Worm (Caenorhabditis elegans) whole organism, early embryonic: ENCODE measurements around the gene T24E12.2.

ENCODE experiments used
- B0310.2 ChIP-seq: sonication (generic microtip); optimal IDR thresholded peaks from 2 replicates; lab custom pipeline; 2016; ENCODE audit warnings: mild to moderate bottlenecking, missing genetic modification characterization, missing compliant biosample characterization
- F13C5.2 ChIP-seq: sonication (generic microtip); optimal IDR thresholded peaks from 2 replicates; lab custom pipeline; 2017; ENCODE audit warnings: mild to moderate bottlenecking, missing genetic modification characterization, inconsistent platforms, missing compliant biosample characterization
- aly-1 ChIP-seq: sonication (generic microtip); optimal IDR thresholded peaks from 2 replicates; lab custom pipeline; 2016; ENCODE audit warnings: missing genetic modification characterization, missing compliant biosample characterization
- ama-1 ChIP-seq: fragments of 150-350 bp; optimal IDR thresholded peaks from 2 replicates; lab custom pipeline; 2014
- ceh-13 ChIP-seq: fragments of 200-800 bp; sonication (Bioruptor generic); optimal IDR thresholded peaks from 2 replicates; lab custom pipeline; 2018; ENCODE audit warnings: mild to moderate bottlenecking, missing genetic modification characterization, missing compliant biosample characterization
- ceh-36 ChIP-seq: sonication (generic microtip); optimal IDR thresholded peaks from 2 replicates; lab custom pipeline; 2016; ENCODE audit warnings: missing genetic modification characterization, inconsistent platforms, missing compliant biosample characterization
- ets-7 ChIP-seq: sonication (generic microtip); optimal IDR thresholded peaks from 2 replicates; lab custom pipeline; 2016; ENCODE audit warnings: missing genotype, missing genetic modification characterization, missing compliant biosample characterization
- flt-1 ChIP-seq: fragments of 200-800 bp; sonication (Bioruptor generic); IDR thresholded peaks from 2 replicates; pipeline ENCODE4 v1.3.6; 2022; ENCODE audit warnings: missing genetic modification characterization, missing compliant biosample characterization
- hmbx-1 ChIP-seq: sonication (generic microtip); optimal IDR thresholded peaks from 2 replicates; lab custom pipeline; 2016; ENCODE audit warnings: mild to moderate bottlenecking, missing genetic modification characterization, missing compliant biosample characterization
- hmg-4 ChIP-seq: fragments of 200-800 bp; sonication (Bioruptor generic); optimal IDR thresholded peaks from 2 replicates; lab custom pipeline; 2018; ENCODE audit warnings: mild to moderate bottlenecking, missing genetic modification characterization, missing compliant biosample characterization
- hnd-1 ChIP-seq: sonication (generic microtip); optimal IDR thresholded peaks from 2 replicates; lab custom pipeline; 2016; ENCODE audit warnings: missing genetic modification characterization, missing compliant biosample characterization
- pes-1 ChIP-seq: fragments of 200-800 bp; sonication (Bioruptor generic); IDR thresholded peaks from 2 replicates; pipeline ENCODE4 v1.3.6; 2022; ENCODE audit warnings: missing genetic modification reagents, missing genetic modification characterization, missing compliant biosample characterization
- scrt-1 ChIP-seq: fragments of 200-800 bp; sonication (Bioruptor generic); IDR thresholded peaks from 2 replicates; pipeline ENCODE4 v1.3.6; 2022; ENCODE audit warnings: missing genetic modification characterization, missing compliant biosample characterization
- sea-1 ChIP-seq: fragments of 200-800 bp; sonication (Bioruptor generic); conservative IDR thresholded peaks from 2 replicates; pipeline ENCODE4 v1.3.6; 2022; ENCODE audit warnings: missing genetic modification characterization, missing compliant biosample characterization
- tbx-11 ChIP-seq: fragments of 200-800 bp; sonication (Bioruptor generic); IDR thresholded peaks from 2 replicates; pipeline ENCODE4 v1.3.6; 2022; ENCODE audit warnings: missing genetic modification characterization, missing compliant biosample characterization
- tbx-37 ChIP-seq: fragments of 200-800 bp; sonication (Bioruptor generic); conservative IDR thresholded peaks from 2 replicates; pipeline ENCODE4 v1.3.6; 2022; ENCODE audit warnings: missing genetic modification reagents, missing genetic modification characterization, missing compliant biosample characterization
- tra-4 ChIP-seq: sonication (generic microtip); optimal IDR thresholded peaks from 2 replicates; lab custom pipeline; 2017; ENCODE audit warnings: missing genetic modification characterization, missing compliant biosample characterization

The T24E12.2 gene

ce11 chrII:3773130-3773529 is 9.6 kb upstream of the T24E12.2 start, which contains the start of gene T24E12.10:
T24E12.10 (minus strand) TSS chrII:3773230.
- TF ChIP-seq B0310.2 (no peak), tra-4 (tag; lab: Kevin White, UChicago) (no peak), flt-1 (GFP tag; lab: Robert Waterston, UW) (no peak), ets-7 (tag; lab: Kevin White, UChicago) (no peak), scrt-1 (GFP tag; lab: Robert Waterston, UW) (no peak), hmbx-1 (tag; lab: Kevin White, UChicago) (no peak), F13C5.2 (tag; lab: Kevin White, UChicago) (no peak), ceh-36 (tag; lab: Kevin White, UChicago) (no peak), hmg-4 (no peak), ceh-13 (no peak), hnd-1 (tag; lab: Kevin White, UChicago) (no peak), tbx-11 (no peak), sea-1 (GFP tag; lab: Robert Waterston, UW) (no peak), aly-1 (tag; lab: Kevin White, UChicago) (no peak), tbx-37 (GFP tag; lab: Robert Waterston, UW) (no peak), pes-1 (GFP tag; lab: Robert Waterston, UW) (no peak), ama-1 (lab: Kevin White, UChicago) (no peak)

ce11 chrII:3775719-3776118 is 7.0 kb upstream of the T24E12.2 start, which contains the start of gene T24E12.3:
T24E12.3 (plus strand) TSS chrII:3776019.
- TF ChIP-seq scrt-1 (GFP tag; lab: Robert Waterston, UW): no peak
- no peak for TF ChIP-seq F13C5.2 (tag; lab: Kevin White, UChicago)
- no peak for TF ChIP-seq pes-1 (GFP tag; lab: Robert Waterston, UW)
- no peak for TF ChIP-seq ceh-13
- no peak for TF ChIP-seq hmg-4
- no peak for TF ChIP-seq aly-1 (tag; lab: Kevin White, UChicago)
- no peak for TF ChIP-seq ama-1 (lab: Kevin White, UChicago)
- no peak for TF ChIP-seq B0310.2
- TF ChIP-seq tbx-11: no peak
- no peak for TF ChIP-seq tra-4 (tag; lab: Kevin White, UChicago)
- TF ChIP-seq ets-7 (tag; lab: Kevin White, UChicago): no peak
- no peak for TF ChIP-seq hnd-1 (tag; lab: Kevin White, UChicago)
- no peak for TF ChIP-seq ceh-36 (tag; lab: Kevin White, UChicago)
- no peak for TF ChIP-seq hmbx-1 (tag; lab: Kevin White, UChicago)
- TF ChIP-seq sea-1 (GFP tag; lab: Robert Waterston, UW): no peak
- TF ChIP-seq tbx-37 (GFP tag; lab: Robert Waterston, UW): no peak
- no peak for TF ChIP-seq flt-1 (GFP tag; lab: Robert Waterston, UW)

ce11 chrII:3777802-3778201 is 4.9 kb upstream of the T24E12.2 start:
- TF ChIP-seq tra-4 (tag; lab: Kevin White, UChicago): no peak
- TF ChIP-seq ets-7 (tag; lab: Kevin White, UChicago): no peak
- TF ChIP-seq hnd-1 (tag; lab: Kevin White, UChicago): no peak
- no peak for TF ChIP-seq ceh-36 (tag; lab: Kevin White, UChicago)
- TF ChIP-seq aly-1 (tag; lab: Kevin White, UChicago): no peak
- TF ChIP-seq tbx-11: no peak
- TF ChIP-seq flt-1 (GFP tag; lab: Robert Waterston, UW): no peak
- no peak for TF ChIP-seq pes-1 (GFP tag; lab: Robert Waterston, UW)
- TF ChIP-seq B0310.2: no peak
- TF ChIP-seq hmbx-1 (tag; lab: Kevin White, UChicago): no peak
- no peak for TF ChIP-seq ama-1 (lab: Kevin White, UChicago)
- TF ChIP-seq hmg-4: no peak
- no peak for TF ChIP-seq sea-1 (GFP tag; lab: Robert Waterston, UW)
- no peak for TF ChIP-seq scrt-1 (GFP tag; lab: Robert Waterston, UW)
- TF ChIP-seq tbx-37 (GFP tag; lab: Robert Waterston, UW): no peak
- no peak for TF ChIP-seq F13C5.2 (tag; lab: Kevin White, UChicago)
- TF ChIP-seq ceh-13: no peak

- TF ChIP-seq ama-1 (lab: Kevin White, UChicago) (no peak), hmg-4 (no peak), F13C5.2 (tag; lab: Kevin White, UChicago) (no peak), ceh-36 (tag; lab: Kevin White, UChicago) (no peak), tbx-11 (no peak), ets-7 (tag; lab: Kevin White, UChicago) (no peak), tra-4 (tag; lab: Kevin White, UChicago) (no peak), sea-1 (GFP tag; lab: Robert Waterston, UW) (no peak), flt-1 (GFP tag; lab: Robert Waterston, UW) (no peak), tbx-37 (GFP tag; lab: Robert Waterston, UW) (no peak), pes-1 (GFP tag; lab: Robert Waterston, UW) (no peak), hnd-1 (tag; lab: Kevin White, UChicago) (no peak), hmbx-1 (tag; lab: Kevin White, UChicago) (no peak), scrt-1 (GFP tag; lab: Robert Waterston, UW) (no peak), B0310.2 (no peak)
Observed at ce11 chrII:3779463-3779862, 3.3 kb upstream of the T24E12.2 start, which contains the start of gene T24E12.11. T24E12.11 (minus strand) TSS chrII:3779563.

- TF ChIP-seq B0310.2: no peak
Observed at ce11 chrII:3781238-3781637, 1.5 kb upstream of the T24E12.2 start.

- TF ChIP-seq hmbx-1 (tag; lab: Kevin White, UChicago) (no peak), hnd-1 (tag; lab: Kevin White, UChicago) (no peak), ets-7 (tag; lab: Kevin White, UChicago) (no peak), tbx-11 (no peak), sea-1 (GFP tag; lab: Robert Waterston, UW) (no peak), aly-1 (tag; lab: Kevin White, UChicago) (no peak), ceh-13 (no peak), ama-1 (lab: Kevin White, UChicago) (no peak), pes-1 (GFP tag; lab: Robert Waterston, UW) (no peak), flt-1 (GFP tag; lab: Robert Waterston, UW) (no peak), F13C5.2 (tag; lab: Kevin White, UChicago) (no peak), scrt-1 (GFP tag; lab: Robert Waterston, UW) (no peak), B0310.2 (no peak), hmg-4 (no peak), ceh-36 (tag; lab: Kevin White, UChicago) (no peak), tra-4 (tag; lab: Kevin White, UChicago) (no peak)
Observed at ce11 chrII:3785257-3785656, 2.5 kb downstream of the T24E12.2 start, which contains the start of gene T24E12.1. T24E12.1 (plus strand) TSS chrII:3785557.
